Fruit fly (Drosophila melanogaster) whole organism, adult: Measurements from ENCODE around the gene CG11436.

ENCODE experiments used
- CG14711 ChIP-seq: fragments of 200-800 bp; sonication (Bioruptor generic); optimal IDR thresholded peaks from 2 replicates; lab custom pipeline; 2018; ENCODE audit warnings: missing biosample characterization, mild to moderate bottlenecking, missing genetic modification characterization, moderate library complexity
- CG7045 ChIP-seq: fragments of 200-800 bp; sonication (Bioruptor generic); optimal IDR thresholded peaks from 2 replicates; lab custom pipeline; 2017; ENCODE audit warnings: missing biosample characterization, mild to moderate bottlenecking, missing genetic modification characterization
- Mnt ChIP-seq: fragments of 200-800 bp; sonication (Bioruptor generic); optimal IDR thresholded peaks from 2 replicates; lab custom pipeline; 2016; ENCODE audit warnings: missing biosample characterization, mild to moderate bottlenecking, missing genetic modification characterization
- cnc ChIP-seq, 2 experiments: fragments of >200 bp; optimal IDR thresholded peaks; 2 replicates each; lab custom pipeline; 2017
- ovo ChIP-seq: fragments of 200-800 bp; sonication (Bioruptor generic); optimal IDR thresholded peaks from 2 replicates; lab custom pipeline; 2016; ENCODE audit warnings: missing biosample characterization, missing genetic modification characterization

- TF ChIP-seq CG14711 (tag; lab: Kevin White, UChicago) (no peak), ovo (no peak), cnc (optimal IDR thresholded peaks at IDR 0.05; lab: Kevin White, UChicago) (no peak), Mnt (GFP tag; lab: Kevin White, UChicago) (no peak), CG7045 (GFP tag; lab: Kevin White, UChicago) (no peak)
These were observed 38.5 kb upstream of the CG11436 start for dm6 chrX:4589951-4590771.
